Fruit fly (Drosophila melanogaster) whole organism, wandering third instar larva: ENCODE measurements around the gene Rcd7.

ENCODE experiments used
- Dfd ChIP-seq: fragments of >200 bp; optimal IDR thresholded peaks from 2 replicates; lab custom pipeline; 2017; ENCODE audit warnings: missing biosample characterization, missing genetic modification characterization
- Dif ChIP-seq: fragments of 200-275, 200-300 bp; sonication (Bioruptor generic); optimal IDR thresholded peaks from 2 replicates; lab custom pipeline; 2018; ENCODE audit warnings: missing biosample characterization, missing genetic modification characterization; ENCODE audit not compliant: partially characterized antibody
- GATAd ChIP-seq: sonication (Bioruptor generic); optimal IDR thresholded peaks from 2 replicates; lab custom pipeline; 2016; ENCODE audit warnings: missing biosample characterization, missing genetic modification characterization

DNA sequence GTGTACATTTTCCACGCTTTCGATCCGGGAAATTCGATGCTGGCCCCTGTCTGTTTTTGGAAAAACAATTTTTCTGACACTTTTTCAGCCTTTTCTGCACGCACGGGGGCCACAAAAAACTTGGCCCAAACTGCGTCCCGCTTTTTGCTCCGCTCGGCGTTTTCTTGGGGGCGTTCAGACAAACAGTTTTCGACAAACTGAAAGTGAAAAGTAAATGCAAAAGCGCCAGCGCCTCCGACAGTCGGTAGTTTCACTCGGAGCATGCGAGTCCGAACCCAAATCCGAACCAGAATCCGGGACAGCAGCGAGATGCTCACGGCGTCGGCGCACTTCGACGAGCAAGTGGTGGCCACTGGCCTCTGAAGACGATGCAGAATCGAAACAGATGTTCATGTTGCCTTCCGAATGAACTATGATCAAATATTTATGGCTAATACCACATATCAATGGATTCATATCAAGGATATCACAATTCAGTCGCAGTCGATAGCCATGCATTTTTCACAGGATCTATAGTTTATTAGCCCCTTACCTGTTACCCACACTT, 39.5 kb downstream of the Rcd7 start, which contains the start of gene Shal:
- TF ChIP-seq Dfd (no peak), GATAd (GFP tag; lab: Kevin White, UChicago) (no peak), Dif (GFP tag; lab: Kevin White, UChicago) (no peak)
